Worm (Caenorhabditis elegans): ENCODE measurements around the gene F38H4.3.

ce11 chrIV:11885313-11885712 lies 43.1 kb downstream of the F38H4.3 start, which contains the start of gene let-653:
- no peak for TF ChIP-seq saeg-2 (GFP tag; IDR thresholded peaks at IDR 0.05)
- no peak for TF ChIP-seq nhr-41 (GFP tag; IDR thresholded peaks at IDR 0.05)
- no peak for TF ChIP-seq egl-27 (tag; optimal IDR thresholded peaks at IDR 0.05)
- TF ChIP-seq zag-1 (tag; optimal IDR thresholded peaks at IDR 0.05) = no peak
- TF ChIP-seq hlh-30 (tag; optimal IDR thresholded peaks at IDR 0.05; ENCODE audit: insufficient read depth) = no peak
- TF ChIP-seq pqm-1 (tag; optimal IDR thresholded peaks at IDR 0.05) = no peak

Data from whole organism, L4 larva.